Fruit fly (Drosophila melanogaster) whole organism, embryonic: ENCODE results near the gene CG11454.
A peak's percentile ranks its signal among the peaks of the same experiment; 100 is the strongest.

ENCODE experiments used
- B-H2 ChIP-seq: fragments of 200-800 bp; sonication (Bioruptor generic); optimal IDR thresholded peaks from 2 replicates; lab custom pipeline; 2018; ENCODE audit warnings: missing biosample characterization, mild to moderate bottlenecking, missing genetic modification characterization
- CG10431 ChIP-seq: fragments of 200-800 bp; sonication (Bioruptor generic); optimal IDR thresholded peaks from 3 replicates; lab custom pipeline; 2018; ENCODE audit warnings: missing biosample characterization, mild to moderate bottlenecking, missing genetic modification characterization
- CG10565 ChIP-seq: fragments of 200-800 bp; sonication (Bioruptor generic); optimal IDR thresholded peaks from 3 replicates; lab custom pipeline; 2016; ENCODE audit warnings: missing biosample characterization, mild to moderate bottlenecking, missing genetic modification characterization
- CG11695 ChIP-seq: fragments of 200-800 bp; sonication (Bioruptor generic); IDR thresholded peaks from 3 replicates; pipeline ENCODE4 v1.3.6; 2022; ENCODE audit warnings: missing biosample characterization, missing genetic modification characterization
- CG12236 ChIP-seq: fragments of 200-800 bp; sonication (Bioruptor generic); optimal IDR thresholded peaks from 2 replicates; lab custom pipeline; 2016; ENCODE audit warnings: missing biosample characterization, missing genetic modification characterization
- CG12391 ChIP-seq: fragments of 200-800 bp; sonication (Bioruptor generic); optimal IDR thresholded peaks from 3 replicates; lab custom pipeline; 2018; ENCODE audit warnings: missing biosample characterization, mild to moderate bottlenecking, missing genetic modification characterization, moderate library complexity
- CG12769 ChIP-seq: fragments of 200-800 bp; sonication (Bioruptor generic); optimal IDR thresholded peaks from 2 replicates; lab custom pipeline; 2019; ENCODE audit warnings: missing biosample characterization, mild to moderate bottlenecking, missing genetic modification characterization, moderate library complexity
- CG15073 ChIP-seq: fragments of 200-800 bp; sonication (Bioruptor generic); optimal IDR thresholded peaks from 2 replicates; lab custom pipeline; 2016; ENCODE audit warnings: missing biosample characterization, missing genetic modification characterization
- CG1529 ChIP-seq: fragments of 200-800 bp; sonication (Bioruptor generic); optimal IDR thresholded peaks from 3 replicates; lab custom pipeline; 2018; ENCODE audit warnings: missing biosample characterization, missing genetic modification characterization
- CG15514 ChIP-seq: fragments of 200-800 bp; sonication (Bioruptor generic); optimal IDR thresholded peaks from 3 replicates; lab custom pipeline; 2017; ENCODE audit warnings: missing biosample characterization, missing genetic modification characterization, mild to moderate bottlenecking, moderate library complexity, missing genetic modification reagents
- CG15601 ChIP-seq: fragments of 200-800 bp; sonication (Bioruptor generic); optimal IDR thresholded peaks from 3 replicates; lab custom pipeline; 2019; ENCODE audit warnings: missing biosample characterization, mild to moderate bottlenecking, missing genetic modification characterization, moderate library complexity
- CG16813 ChIP-seq: fragments of 200-800 bp; sonication (Bioruptor generic); IDR thresholded peaks from 3 replicates; pipeline ENCODE4 v1.3.6; 2022; ENCODE audit warnings: missing biosample characterization, missing genetic modification characterization; ENCODE audit not compliant: partially characterized antibody
- CG18476 ChIP-seq: fragments of 200-800 bp; sonication (Bioruptor generic); optimal IDR thresholded peaks from 2 replicates; lab custom pipeline; 2016; ENCODE audit warnings: missing biosample characterization, mild to moderate bottlenecking, missing genetic modification characterization
- CG2120 ChIP-seq: fragments of 200-800 bp; sonication (Bioruptor generic); optimal IDR thresholded peaks from 3 replicates; lab custom pipeline; 2016; ENCODE audit warnings: missing biosample characterization, missing genetic modification characterization
- CG3726 ChIP-seq: fragments of 200-800 bp; sonication (Bioruptor generic); IDR thresholded peaks from 3 replicates; pipeline ENCODE4, ENCODE4 v1.3.6; 2022; ENCODE audit warnings: missing biosample characterization, missing genetic modification characterization
- CG6813 ChIP-seq: fragments of 200-800 bp; sonication (Bioruptor generic); optimal IDR thresholded peaks from 2 replicates; lab custom pipeline; 2017; ENCODE audit warnings: missing biosample characterization, missing genetic modification characterization, mild to moderate bottlenecking, moderate library complexity, missing genetic modification reagents
- CG7372 ChIP-seq: fragments of 200-800 bp; sonication (Bioruptor generic); IDR thresholded peaks from 2 replicates; pipeline ENCODE4 v1.3.6; 2022; ENCODE audit warnings: missing biosample characterization, missing genetic modification characterization
- D19A ChIP-seq: fragments of 200-800 bp; optimal IDR thresholded peaks from 3 replicates; lab custom pipeline; 2019; ENCODE audit warnings: missing biosample characterization, mild to moderate bottlenecking, missing genetic modification characterization, moderate library complexity
- Dip2 ChIP-seq: fragments of 200-800 bp; sonication (Bioruptor generic); IDR thresholded peaks from 2 replicates; pipeline ENCODE4 v1.3.6; 2022; ENCODE audit warnings: missing biosample characterization, missing genetic modification characterization
- Elba2 ChIP-seq: fragments of 200-800 bp; sonication (Bioruptor generic); optimal IDR thresholded peaks from 3 replicates; lab custom pipeline; 2016; ENCODE audit warnings: missing biosample characterization, missing genetic modification characterization
- Gug ChIP-seq: fragments of 200-800 bp; sonication (Bioruptor generic); IDR thresholded peaks from 4 replicates; pipeline ENCODE4 v1.3.6; 2022; ENCODE audit warnings: missing biosample characterization, missing genetic modification characterization
- Hey ChIP-seq: fragments of 200-800 bp; sonication (Bioruptor generic); optimal IDR thresholded peaks from 3 replicates; lab custom pipeline; 2018; ENCODE audit warnings: missing biosample characterization, mild to moderate bottlenecking, missing genetic modification characterization
- HmgZ ChIP-seq: fragments of 200-800 bp; sonication (Bioruptor generic); optimal IDR thresholded peaks from 2 replicates; lab custom pipeline; 2018; ENCODE audit warnings: missing biosample characterization, mild to moderate bottlenecking, missing genetic modification characterization
- Nf-YB ChIP-seq: fragments of 200-800 bp; sonication (Bioruptor generic); optimal IDR thresholded peaks from 3 replicates; lab custom pipeline; 2019; ENCODE audit warnings: missing biosample characterization, mild to moderate bottlenecking, missing genetic modification characterization, moderate library complexity
- Sry-β ChIP-seq: fragments of 200-800 bp; sonication (Bioruptor generic); optimal IDR thresholded peaks from 2 replicates; lab custom pipeline; 2018; ENCODE audit warnings: missing biosample characterization, mild to moderate bottlenecking, missing genetic modification characterization, moderate library complexity
- Stat92E ChIP-seq, 3 experiments: fragments of >200 bp in 2 of 3; fragments of 200-800 bp in 1 of 3; sonication (Bioruptor generic) in 1 of 3; optimal IDR thresholded peaks; 2 replicates each; lab custom pipeline; 2017 to 2019; ENCODE audit warnings: missing biosample characterization in 3 of 3, missing genetic modification characterization in 3 of 3, mild to moderate bottlenecking in 1 of 3, moderate library complexity in 1 of 3
- Trl ChIP-seq, 3 experiments: fragments of >200 bp in 2 of 3; fragments of 200-800 bp in 1 of 3; sonication (Bioruptor generic) in 1 of 3; optimal IDR thresholded peaks; 2 replicates in 1 of 3; 3 replicates in 2 of 3; lab custom pipeline; 2016 to 2017; ENCODE audit warnings: missing biosample characterization in 1 of 3, missing genetic modification characterization in 1 of 3
- YL-1 ChIP-seq: fragments of 200-800 bp; sonication (Bioruptor generic); optimal IDR thresholded peaks from 3 replicates; lab custom pipeline; 2017; ENCODE audit warnings: missing biosample characterization, mild to moderate bottlenecking, missing genetic modification characterization
- aop ChIP-seq: fragments of 200-800 bp; sonication (Bioruptor generic); IDR thresholded peaks from 2 replicates; pipeline ENCODE4 v1.3.6; 2022; ENCODE audit warnings: missing biosample characterization, missing genetic modification characterization
- ase ChIP-seq: fragments of 200-800 bp; sonication (Bioruptor generic); IDR thresholded peaks from 3 replicates; pipeline ENCODE4 v1.3.6; 2022; ENCODE audit warnings: missing biosample characterization, missing genetic modification characterization
- bab2 ChIP-seq: fragments of 200-800 bp; sonication (Bioruptor generic); optimal IDR thresholded peaks from 2 replicates; lab custom pipeline; 2016; ENCODE audit warnings: missing biosample characterization, missing genetic modification characterization
- cad ChIP-seq: fragments of >200 bp; optimal IDR thresholded peaks from 2 replicates; lab custom pipeline; 2017; ENCODE audit warnings: missing biosample characterization, missing genetic modification characterization
- caup ChIP-seq: fragments of 200-800 bp; sonication (Bioruptor generic); optimal IDR thresholded peaks from 3 replicates; lab custom pipeline; 2017; ENCODE audit warnings: missing biosample characterization, mild to moderate bottlenecking, missing genetic modification characterization, moderate library complexity; ENCODE audit not compliant: severe bottlenecking
- ci ChIP-seq: fragments of 200-800 bp; sonication (Bioruptor generic); IDR thresholded peaks from 3 replicates; pipeline ENCODE4 v1.3.6; 2022; ENCODE audit warnings: missing biosample characterization, missing genetic modification characterization
- crp ChIP-seq, 2 experiments: fragments of 200-800 bp; sonication (Bioruptor generic); optimal IDR thresholded peaks; 2 replicates in 1 of 2; 3 replicates in 1 of 2; lab custom pipeline; 2017; ENCODE audit warnings: missing biosample characterization in 2 of 2, missing genetic modification characterization in 2 of 2, mild to moderate bottlenecking in 1 of 2, moderate library complexity in 1 of 2
- da ChIP-seq: fragments of 200-800 bp; sonication (Bioruptor generic); optimal IDR thresholded peaks from 2 replicates; lab custom pipeline; 2016; ENCODE audit warnings: missing biosample characterization, missing genetic modification characterization
- fd3F ChIP-seq: fragments of 200-800 bp; sonication (Bioruptor generic); optimal IDR thresholded peaks from 2 replicates; lab custom pipeline; 2018; ENCODE audit warnings: missing biosample characterization, mild to moderate bottlenecking, missing genetic modification characterization, moderate library complexity
- h ChIP-seq: fragments of >200 bp; optimal IDR thresholded peaks from 2 replicates; lab custom pipeline; 2017
- hbn ChIP-seq: fragments of 200-800 bp; sonication (Bioruptor generic); IDR thresholded peaks from 2 replicates; pipeline ENCODE4 v1.3.6; 2022; ENCODE audit warnings: missing biosample characterization, missing genetic modification characterization; ENCODE audit not compliant: partially characterized antibody
- lab ChIP-seq: fragments of 200-800 bp; sonication (Bioruptor generic); optimal IDR thresholded peaks from 3 replicates; lab custom pipeline; 2017; ENCODE audit warnings: missing biosample characterization, missing genetic modification characterization, mild to moderate bottlenecking, moderate library complexity, missing genetic modification reagents
- mirr ChIP-seq: fragments of 200-800 bp; sonication (Bioruptor generic); optimal IDR thresholded peaks from 3 replicates; lab custom pipeline; 2018; ENCODE audit warnings: missing biosample characterization, mild to moderate bottlenecking, missing genetic modification characterization
- prd ChIP-seq, 3 experiments: fragments of >200 bp in 2 of 3; fragments of 200-800 bp in 1 of 3; sonication (Bioruptor generic) in 1 of 3; optimal IDR thresholded peaks in 2 of 3; IDR thresholded peaks in 1 of 3; 2 replicates in 2 of 3; 3 replicates in 1 of 3; pipeline versions ENCODE4 v1.3.6 to Lab custom; 2017 to 2022; ENCODE audit warnings: missing biosample characterization in 1 of 3, missing genetic modification characterization in 1 of 3
- psq ChIP-seq: fragments of 200-800 bp; sonication (Bioruptor generic); optimal IDR thresholded peaks from 2 replicates; lab custom pipeline; 2017; ENCODE audit warnings: missing biosample characterization, missing genetic modification characterization
- repo ChIP-seq: fragments of 200-800 bp; sonication (Bioruptor generic); optimal IDR thresholded peaks from 2 replicates; lab custom pipeline; 2016; ENCODE audit warnings: missing biosample characterization, missing genetic modification characterization
- sug ChIP-seq: fragments of 200-800 bp; optimal IDR thresholded peaks from 2 replicates; lab custom pipeline; 2019; ENCODE audit warnings: missing biosample characterization, mild to moderate bottlenecking, missing genetic modification characterization, moderate library complexity
- tap ChIP-seq: fragments of 200-800 bp; optimal IDR thresholded peaks from 3 replicates; lab custom pipeline; 2019; ENCODE audit warnings: missing biosample characterization, mild to moderate bottlenecking, missing genetic modification characterization, moderate library complexity
- unc-4 ChIP-seq: fragments of 200-800 bp; sonication (Bioruptor generic); IDR thresholded peaks from 2 replicates; pipeline ENCODE4 v1.3.6; 2022; ENCODE audit warnings: missing biosample characterization, missing genetic modification characterization; ENCODE audit not compliant: partially characterized antibody
- unpg ChIP-seq: fragments of 200-800 bp; sonication (Bioruptor generic); optimal IDR thresholded peaks from 3 replicates; lab custom pipeline; 2018; ENCODE audit warnings: missing biosample characterization, mild to moderate bottlenecking, missing genetic modification characterization, moderate library complexity
- yki ChIP-seq: fragments of >200 bp; optimal IDR thresholded peaks from 3 replicates; lab custom pipeline; 2018
- zfh1 ChIP-seq: fragments of 200-800 bp; sonication (Bioruptor generic); IDR thresholded peaks from 3 replicates; pipeline ENCODE4 v1.3.6; 2022; ENCODE audit warnings: missing biosample characterization, missing genetic modification characterization

CG11454 gene

dm6 chr2L:155215-155712 lies 12.1 kb downstream of the CG11454 start, which contains the start of gene Pus10 (continued):
- TF ChIP-seq Trl (optimal IDR thresholded peaks at IDR 0.05; lab: Kevin White, UChicago) (no peak), Trl (GFP tag; optimal IDR thresholded peaks at IDR 0.05; lab: Kevin White, UChicago) (no peak), CG12391 (peak; percentile 2), tap (no peak), Nf-YB (GFP tag; lab: Kevin White, UChicago) (no peak), CG2120 (no peak), Hey (tag; lab: Kevin White, UChicago) (no peak), aop (GFP tag; lab: Robert Waterston, UW) (no peak), CG6813 (GFP tag; lab: Kevin White, UChicago) (no peak), CG16813 (GFP tag; lab: Robert Waterston, UW) (no peak), ci (GFP tag; lab: Robert Waterston, UW) (no peak), CG10565 (GFP tag; lab: Kevin White, UChicago) (no peak), Dip2 (GFP tag; lab: Robert Waterston, UW) (no peak), CG11695 (GFP tag; lab: Robert Waterston, UW) (no peak), CG1529 (GFP tag; lab: Kevin White, UChicago) (no peak), repo (GFP tag; lab: Kevin White, UChicago) (no peak), bab2 (GFP tag; lab: Kevin White, UChicago) (no peak), Stat92E (GFP tag; optimal IDR thresholded peaks at IDR 0.05; lab: Kevin White, UChicago) (no peak), psq (no peak), mirr (no peak), prd (optimal IDR thresholded peaks at IDR 0.05; lab: Kevin White, UChicago) (no peak), prd (GFP tag; IDR thresholded peaks at IDR 0.05; lab: Robert Waterston, UW) (no peak), B-H2 (GFP tag; lab: Kevin White, UChicago) (peak; percentile 68), da (GFP tag; lab: Kevin White, UChicago) (no peak), CG3726 (GFP tag; lab: Robert Waterston, UW) (no peak), HmgZ (tag; lab: Kevin White, UChicago) (no peak), cad (no peak), zfh1 (no peak), Gug (GFP tag; lab: Robert Waterston, UW) (no peak), CG18476 (GFP tag; lab: Kevin White, UChicago) (no peak), CG15073 (GFP tag; lab: Kevin White, UChicago) (no peak), CG15601 (no peak), YL-1 (GFP tag; lab: Kevin White, UChicago) (peak; percentile 55), CG10431 (no peak), lab (GFP tag; lab: Kevin White, UChicago) (no peak), CG12769 (peak; percentile 4), yki (lab: Kevin White, UChicago) (no peak), Elba2 (GFP tag; lab: Kevin White, UChicago) (no peak), sug (peak; percentile 16), CG7372 (GFP tag; lab: Robert Waterston, UW) (no peak), hbn (GFP tag; lab: Robert Waterston, UW) (no peak), h (no peak), CG12236 (GFP tag; lab: Kevin White, UChicago) (no peak), crp (GFP tag; optimal IDR thresholded peaks at IDR 0.05; lab: Kevin White, UChicago) (peak; percentile 54 to 92), Sry-β (GFP tag; lab: Kevin White, UChicago) (no peak), D19A (tag; lab: Kevin White, UChicago) (no peak), unc-4 (GFP tag; lab: Robert Waterston, UW) (no peak), ase (GFP tag; lab: Robert Waterston, UW) (no peak), unpg (no peak), caup (GFP tag; lab: Kevin White, UChicago) (peak; percentile 16), fd3F (GFP tag; lab: Kevin White, UChicago) (no peak), CG15514 (GFP tag; lab: Kevin White, UChicago) (peak; percentile 54)
